Fruit fly (Drosophila melanogaster) whole organism, prepupa: ENCODE measurements around the gene Cyp4c3.

ENCODE experiments used
- CG10631 ChIP-seq: fragments of 200-800 bp; sonication (Bioruptor generic); optimal IDR thresholded peaks from 2 replicates; lab custom pipeline; 2016; ENCODE audit warnings: missing biosample characterization, missing genetic modification characterization
- CG10669 ChIP-seq: fragments of 200-800 bp; sonication (Bioruptor generic); optimal IDR thresholded peaks from 3 replicates; lab custom pipeline; 2018; ENCODE audit warnings: missing biosample characterization, mild to moderate bottlenecking, missing genetic modification characterization, moderate library complexity
- CG1621 ChIP-seq: fragments of 200-800 bp; sonication (Bioruptor generic); optimal IDR thresholded peaks from 3 replicates; lab custom pipeline; 2018; ENCODE audit warnings: missing biosample characterization, mild to moderate bottlenecking, missing genetic modification characterization
- CG31627 ChIP-seq: fragments of 200-800 bp; sonication (Bioruptor generic); optimal IDR thresholded peaks from 3 replicates; lab custom pipeline; 2016; ENCODE audit warnings: missing biosample characterization, missing genetic modification characterization
- CG32006 ChIP-seq: fragments of 200-800 bp; sonication (Bioruptor generic); optimal IDR thresholded peaks from 3 replicates; lab custom pipeline; 2017; ENCODE audit warnings: missing biosample characterization, mild to moderate bottlenecking, missing genetic modification characterization
- CG34406 ChIP-seq: fragments of 200-800 bp; sonication (Bioruptor generic); optimal IDR thresholded peaks from 3 replicates; lab custom pipeline; 2016; ENCODE audit warnings: missing biosample characterization, missing genetic modification characterization
- CG3919 ChIP-seq: fragments of 200-800 bp; sonication (Bioruptor generic); optimal IDR thresholded peaks from 3 replicates; lab custom pipeline; 2016; ENCODE audit warnings: missing biosample characterization, missing genetic modification characterization
- CG6163 ChIP-seq: fragments of 200-800 bp; sonication (Bioruptor generic); IDR thresholded peaks from 3 replicates; pipeline ENCODE4 v1.3.6; 2022; ENCODE audit warnings: missing biosample characterization, missing genetic modification characterization
- CG8119 ChIP-seq: fragments of 200-800 bp; sonication (Bioruptor generic); IDR thresholded peaks from 3 replicates; pipeline ENCODE4 v1.3.6; 2022; ENCODE audit warnings: missing biosample characterization, missing genetic modification characterization
- CG8319 ChIP-seq: fragments of 200-800 bp; sonication (Bioruptor generic); optimal IDR thresholded peaks from 3 replicates; lab custom pipeline; 2016; ENCODE audit warnings: missing biosample characterization, missing genetic modification characterization
- CG8632 ChIP-seq: fragments of 200-800 bp; sonication (Bioruptor generic); optimal IDR thresholded peaks from 3 replicates; lab custom pipeline; 2016; ENCODE audit warnings: missing biosample characterization, missing genetic modification characterization
- CG9139 ChIP-seq: fragments of 200-800 bp; sonication (Bioruptor generic); optimal IDR thresholded peaks from 3 replicates; lab custom pipeline; 2017; ENCODE audit warnings: missing biosample characterization, mild to moderate bottlenecking, missing genetic modification characterization
- Eip75B ChIP-seq: fragments of 200-800 bp; sonication (Bioruptor generic); optimal IDR thresholded peaks from 3 replicates; lab custom pipeline; 2016; ENCODE audit warnings: missing biosample characterization, missing genetic modification characterization
- Eip78C ChIP-seq: fragments of 200-800 bp; sonication (Bioruptor generic); peaks from one replicate; lab custom pipeline; 2016; ENCODE audit warnings: missing biosample characterization, missing genetic modification characterization
- Eip93F ChIP-seq: fragments of 200-800 bp; sonication (Bioruptor generic); optimal IDR thresholded peaks from 2 replicates; lab custom pipeline; 2016; ENCODE audit warnings: missing biosample characterization, mild to moderate bottlenecking, missing genetic modification characterization
- Ets96B ChIP-seq: fragments of 200-800 bp; optimal IDR thresholded peaks from 2 replicates; lab custom pipeline; 2019; ENCODE audit warnings: missing biosample characterization, mild to moderate bottlenecking, missing genetic modification characterization, moderate library complexity
- Met ChIP-seq: fragments of 200-800 bp; sonication (Bioruptor generic); optimal IDR thresholded peaks from 3 replicates; lab custom pipeline; 2016; ENCODE audit warnings: missing biosample characterization, missing genetic modification characterization
- Smox ChIP-seq: fragments of 200-800 bp; sonication (Bioruptor generic); optimal IDR thresholded peaks from 3 replicates; lab custom pipeline; 2016; ENCODE audit warnings: missing biosample characterization, missing genetic modification characterization
- Sox14 ChIP-seq: fragments of 200-800 bp; sonication (Bioruptor generic); optimal IDR thresholded peaks from 3 replicates; lab custom pipeline; 2016; ENCODE audit warnings: missing biosample characterization, missing genetic modification characterization
- Sox15 ChIP-seq: fragments of 200-800 bp; sonication (Bioruptor generic); optimal IDR thresholded peaks from 3 replicates; lab custom pipeline; 2016; ENCODE audit warnings: missing biosample characterization, missing genetic modification characterization
- achi ChIP-seq: fragments of 200-800 bp; sonication (Bioruptor generic); optimal IDR thresholded peaks from 3 replicates; lab custom pipeline; 2016; ENCODE audit warnings: missing biosample characterization, missing genetic modification characterization
- dac ChIP-seq: fragments of 200-800 bp; sonication (Bioruptor generic); optimal IDR thresholded peaks from 2 replicates; lab custom pipeline; 2017; ENCODE audit warnings: missing biosample characterization, mild to moderate bottlenecking, missing genetic modification characterization
- dsx ChIP-seq: fragments of 200-800 bp; optimal IDR thresholded peaks from 3 replicates; lab custom pipeline; 2019; ENCODE audit warnings: missing biosample characterization, mild to moderate bottlenecking, missing genetic modification characterization, moderate library complexity; ENCODE audit not compliant: poor library complexity, severe bottlenecking
- eg ChIP-seq: fragments of 200-800 bp; sonication (Bioruptor generic); IDR thresholded peaks from 3 replicates; pipeline ENCODE4 v1.3.6; 2022; ENCODE audit warnings: missing biosample characterization, missing genetic modification characterization
- esn ChIP-seq: fragments of 200-800 bp; sonication (Bioruptor generic); optimal IDR thresholded peaks from 2 replicates; lab custom pipeline; 2016; ENCODE audit warnings: missing biosample characterization, mild to moderate bottlenecking, missing genetic modification characterization, moderate library complexity
- fd59A ChIP-seq: fragments of 200-800 bp; sonication (Bioruptor generic); optimal IDR thresholded peaks from 2 replicates; lab custom pipeline; 2017; ENCODE audit warnings: missing biosample characterization, mild to moderate bottlenecking, missing genetic modification characterization, missing genetic modification reagents
- fd85E ChIP-seq: fragments of 200-800 bp; sonication (Bioruptor generic); optimal IDR thresholded peaks from 3 replicates; lab custom pipeline; 2016; ENCODE audit warnings: missing biosample characterization, missing genetic modification characterization
- fkh ChIP-seq: fragments of 200-800 bp; sonication (Bioruptor generic); optimal IDR thresholded peaks from 3 replicates; lab custom pipeline; 2017; ENCODE audit warnings: missing biosample characterization, mild to moderate bottlenecking, missing genetic modification characterization, moderate library complexity
- lz ChIP-seq: fragments of 200-800 bp; sonication (Bioruptor generic); optimal IDR thresholded peaks from 3 replicates; lab custom pipeline; 2016; ENCODE audit warnings: missing biosample characterization, missing genetic modification characterization
- net ChIP-seq: fragments of 200-800 bp; sonication (Bioruptor generic); optimal IDR thresholded peaks from 3 replicates; lab custom pipeline; 2016; ENCODE audit warnings: missing biosample characterization, missing genetic modification characterization
- pdm3 ChIP-seq: fragments of 200-800 bp; sonication (Bioruptor generic); optimal IDR thresholded peaks from 3 replicates; lab custom pipeline; 2016; ENCODE audit warnings: missing biosample characterization, missing genetic modification characterization
- spab ChIP-seq: fragments of 200-800 bp; sonication (Bioruptor generic); optimal IDR thresholded peaks from 2 replicates; lab custom pipeline; 2017; ENCODE audit warnings: missing biosample characterization, mild to moderate bottlenecking, missing genetic modification characterization, missing genetic modification reagents
- svp ChIP-seq: fragments of 200-800 bp; sonication (Bioruptor generic); peaks from one replicate; lab custom pipeline; 2016; ENCODE audit warnings: missing biosample characterization, missing genetic modification characterization

The Cyp4c3 gene

DNA sequence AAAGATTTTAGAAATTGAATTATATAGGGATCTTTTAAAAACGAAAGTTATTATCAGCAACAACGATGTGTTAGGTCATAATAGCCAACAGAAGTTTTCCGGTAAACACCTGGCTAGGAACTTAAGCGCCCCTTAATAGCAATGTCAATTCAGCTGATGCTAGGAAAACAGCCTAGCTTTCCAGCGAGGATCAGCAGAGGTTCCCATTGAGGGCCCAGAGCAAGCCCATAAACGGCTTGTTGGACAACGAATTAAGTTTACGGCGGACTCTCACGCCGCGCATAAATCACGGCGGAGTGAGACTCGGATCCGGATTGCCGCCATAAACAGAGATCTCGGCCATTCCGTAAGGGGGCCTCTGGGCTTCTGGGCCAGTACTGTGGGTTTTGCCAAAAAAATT, 19.9 kb downstream of the Cyp4c3 start:
- 0 out of 3 replicates have a peak, but pooled peaks have one; percentile 13 for TF ChIP-seq CG6163 (GFP tag; lab: Robert Waterston, UW)
- no peak for TF ChIP-seq Sox15 (GFP tag; lab: Kevin White, UChicago)
- TF ChIP-seq dsx: no peak

DNA sequence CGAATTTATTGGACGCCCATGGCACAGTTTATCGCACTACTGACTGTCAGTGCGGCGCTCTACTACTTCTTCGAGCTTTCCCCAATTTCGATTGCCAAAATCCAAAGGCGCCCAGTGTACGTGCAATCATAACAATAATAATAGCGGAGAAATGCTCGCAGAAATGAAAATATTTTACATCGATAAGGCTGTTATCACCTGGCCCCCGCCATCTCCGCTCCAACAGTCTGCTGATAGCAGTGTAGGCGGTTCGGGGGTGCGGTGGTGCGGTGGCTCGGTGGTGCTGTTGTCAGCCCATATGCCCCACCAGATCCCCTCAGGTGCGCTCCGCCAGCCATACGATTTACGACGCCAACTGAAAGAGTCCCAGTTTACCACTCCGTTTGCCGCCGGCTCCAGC, 21.4 kb downstream of the Cyp4c3 start:
- TF ChIP-seq Smox (no peak), CG31627 (GFP tag; lab: Kevin White, UChicago) (no peak), CG34406 (GFP tag; lab: Kevin White, UChicago) (no peak), CG6163 (GFP tag; lab: Robert Waterston, UW) (0 out of 3 replicates have a peak, but pooled peaks have one; percentile 30), fkh (GFP tag; lab: Kevin White, UChicago) (peak; percentile 77)

DNA sequence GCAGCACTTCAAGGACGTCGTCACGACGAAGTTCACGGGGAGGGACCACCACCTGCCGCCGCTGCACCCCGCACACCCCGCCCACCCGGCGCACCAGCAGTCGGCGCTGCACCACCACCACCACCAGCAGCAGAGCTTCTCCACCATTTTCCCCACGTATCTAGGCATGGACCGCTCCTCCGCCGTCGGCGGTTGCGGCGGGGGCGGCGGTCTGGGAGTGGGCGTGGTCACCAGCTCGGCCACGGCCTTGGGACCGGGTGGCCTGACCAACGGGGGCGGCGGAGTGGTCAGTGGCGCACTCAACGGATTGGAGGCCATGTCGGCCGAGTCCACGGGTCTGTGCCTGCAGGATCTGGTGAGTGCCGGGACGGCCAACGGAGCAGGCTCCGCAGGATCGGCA, 22.2 kb downstream of the Cyp4c3 start:
- TF ChIP-seq pdm3 (GFP tag; lab: Kevin White, UChicago) (no peak), Sox14 (no peak), spab (GFP tag; lab: Kevin White, UChicago) (no peak), CG10631 (GFP tag; lab: Kevin White, UChicago) (no peak), Ets96B (tag; lab: Kevin White, UChicago) (no peak)

DNA sequence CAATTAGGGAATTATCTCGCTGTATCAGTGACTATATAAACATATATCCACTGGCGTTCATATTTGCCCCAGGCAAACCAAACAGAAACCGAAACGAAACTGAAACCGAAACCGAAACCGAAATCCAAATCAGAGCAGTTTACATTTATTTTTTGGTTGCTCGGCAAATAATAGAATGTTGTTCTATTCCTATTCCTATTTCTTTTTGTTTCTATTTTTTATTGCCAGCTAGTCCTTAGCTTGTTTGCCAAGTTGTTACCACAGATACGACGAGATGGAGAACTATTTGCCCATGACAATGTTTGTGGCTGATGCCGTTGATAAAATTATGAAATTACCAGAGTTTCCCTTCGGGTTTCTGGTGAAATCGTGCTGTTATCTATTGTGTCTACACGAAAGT, 25.0 kb downstream of the Cyp4c3 start:
- no peak for TF ChIP-seq fd85E
- no peak for TF ChIP-seq CG8319 (GFP tag; lab: Kevin White, UChicago)
- peak; percentile 89 for TF ChIP-seq fkh (GFP tag; lab: Kevin White, UChicago)
- TF ChIP-seq dsx: no peak
- TF ChIP-seq lz (GFP tag; lab: Kevin White, UChicago): no peak
- peak; percentile 24 for TF ChIP-seq svp (GFP tag; lab: Kevin White, UChicago)
- no peak for TF ChIP-seq pdm3 (GFP tag; lab: Kevin White, UChicago)
- TF ChIP-seq CG8632 (GFP tag; lab: Kevin White, UChicago): no peak
- TF ChIP-seq CG10631 (GFP tag; lab: Kevin White, UChicago): no peak
- no peak for TF ChIP-seq fd59A (GFP tag; lab: Kevin White, UChicago)

DNA sequence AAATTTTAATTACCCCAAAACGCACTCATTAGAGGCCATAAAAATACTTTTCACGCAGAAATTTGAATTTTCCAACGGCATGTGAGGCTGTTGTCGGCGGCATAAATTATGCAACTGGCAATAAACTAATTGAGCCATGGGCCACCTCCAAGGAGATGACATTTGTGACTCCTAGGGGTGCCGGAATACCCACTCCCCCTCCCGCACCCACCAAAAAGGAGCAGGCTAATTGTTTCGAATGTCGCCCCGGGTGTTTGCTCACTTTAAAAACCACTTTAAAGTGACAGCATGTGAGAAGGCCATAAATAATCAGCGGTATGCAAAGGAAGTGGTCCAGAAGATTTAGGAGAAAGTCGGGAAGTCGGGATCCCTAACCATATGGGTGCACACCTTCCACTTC, 28.6 kb downstream of the Cyp4c3 start:
- no peak for TF ChIP-seq achi
- TF ChIP-seq CG3919 (GFP tag; lab: Kevin White, UChicago): no peak
- no peak for TF ChIP-seq eg (GFP tag; lab: Robert Waterston, UW)
- no peak for TF ChIP-seq CG8319 (GFP tag; lab: Kevin White, UChicago)
- no peak for TF ChIP-seq pdm3 (GFP tag; lab: Kevin White, UChicago)
- TF ChIP-seq dac (GFP tag; lab: Kevin White, UChicago): no peak
- no peak for TF ChIP-seq CG34406 (GFP tag; lab: Kevin White, UChicago)
- TF ChIP-seq net (GFP tag; lab: Kevin White, UChicago): no peak
- TF ChIP-seq CG1621: no peak
- no peak for TF ChIP-seq Eip93F (GFP tag; lab: Kevin White, UChicago)
- TF ChIP-seq CG9139 (GFP tag; lab: Kevin White, UChicago): no peak
- TF ChIP-seq CG8119 (GFP tag; lab: Robert Waterston, UW): no peak
- TF ChIP-seq CG32006 (GFP tag; lab: Kevin White, UChicago): no peak
- TF ChIP-seq Met: no peak
- no peak for TF ChIP-seq dsx
- no peak for TF ChIP-seq CG10669

DNA sequence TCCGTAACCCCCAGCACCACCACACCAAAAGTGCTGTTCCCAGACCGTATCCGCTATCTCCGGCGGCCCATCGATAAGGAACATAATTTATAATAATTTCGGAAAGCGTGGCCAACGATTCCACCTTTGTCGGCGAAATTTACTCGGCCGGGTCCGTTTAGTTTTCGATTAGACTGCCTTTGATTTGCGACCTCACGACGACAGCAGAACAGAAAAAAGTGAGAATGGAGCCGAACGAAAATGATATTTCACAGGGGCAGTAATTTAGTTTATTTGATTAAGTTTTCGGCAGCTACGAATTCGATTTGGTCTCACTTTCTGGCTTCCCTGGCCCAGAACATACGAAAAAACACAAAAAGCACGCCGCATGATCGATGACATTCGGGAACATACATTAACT, 29.7 kb downstream of the Cyp4c3 start:
- TF ChIP-seq fd59A (GFP tag; lab: Kevin White, UChicago) (no peak), fd85E (no peak), esn (GFP tag; lab: Kevin White, UChicago) (no peak), achi (no peak), Eip78C (GFP tag; lab: Kevin White, UChicago) (no peak), Eip75B (GFP tag; lab: Kevin White, UChicago) (no peak), svp (GFP tag; lab: Kevin White, UChicago) (no peak)
